Worm (Caenorhabditis elegans) whole organism, L1 larva: ENCODE results near the gene aqp-3.
"Not testable (repeated sequence)": the region's sequence is repeated elsewhere in the genome, so short reads cannot be mapped to it uniquely, and the experiment has no call there.

Experiments used
- C16A3.4 ChIP-seq: fragments of 150-350 bp; optimal IDR thresholded peaks from 2 replicates; lab custom pipeline; 2014; ENCODE audit warnings: missing biosample characterization, missing genetic modification characterization
- Y116A8C.19 ChIP-seq: sonication (generic microtip); optimal IDR thresholded peaks from 2 replicates; lab custom pipeline; 2016; ENCODE audit warnings: missing compliant biosample characterization, missing genetic modification characterization, borderline replicate concordance
- blmp-1 ChIP-seq: fragments of 150-350 bp; optimal IDR thresholded peaks from 2 replicates; lab custom pipeline; 2014; ENCODE audit warnings: missing biosample characterization, missing genetic modification characterization
- ceh-8 ChIP-seq: fragments of 200-800 bp; sonication (Bioruptor generic); optimal IDR thresholded peaks from 2 replicates; lab custom pipeline; 2018; ENCODE audit warnings: mild to moderate bottlenecking, missing genetic modification characterization, moderate library complexity, missing compliant biosample characterization
- ceh-82 ChIP-seq, 3 experiments: fragments of 150-350 bp in 1 of 3; sonication (generic microtip) in 2 of 3; optimal IDR thresholded peaks; 2 replicates each; lab custom pipeline; 2014 to 2017; ENCODE audit warnings: missing biosample characterization in 3 of 3, missing genetic modification characterization in 3 of 3
- ceh-88 ChIP-seq: fragments of 200-800 bp; sonication (Bioruptor generic); IDR thresholded peaks from 2 replicates; pipeline ENCODE4 v1.3.6; 2022; ENCODE audit warnings: missing genetic modification characterization, missing compliant biosample characterization
- dpl-1 ChIP-seq, 3 experiments: fragments of 150-350 bp in 2 of 3; sonication (generic microtip) in 1 of 3; optimal IDR thresholded peaks; 2 replicates each; lab custom pipeline; 2014 to 2017; ENCODE audit warnings: missing biosample characterization in 3 of 3, missing genetic modification characterization in 3 of 3, missing genetic modification reagents in 3 of 3
- efl-1 ChIP-seq, 4 experiments: fragments of 150-350 bp; optimal IDR thresholded peaks in 3 of 4; peaks in 1 of 4; 1 replicate in 1 of 4; 2 replicates in 3 of 4; lab custom pipeline; 2014; ENCODE audit warnings: missing biosample characterization in 2 of 4, missing genetic modification characterization in 2 of 4, missing genetic modification reagents in 2 of 4
- efl-3 ChIP-seq: fragments of 200-800 bp; sonication (Bioruptor generic); optimal IDR thresholded peaks from 2 replicates; lab custom pipeline; 2018; ENCODE audit warnings: mild to moderate bottlenecking, missing genetic modification characterization, missing compliant biosample characterization
- egl-13 ChIP-seq: sonication (generic microtip); optimal IDR thresholded peaks from 2 replicates; lab custom pipeline; 2016; ENCODE audit warnings: missing genotype, missing genetic modification reagents, missing genetic modification characterization, missing compliant biosample characterization
- fkh-10 ChIP-seq: sonication (generic microtip); optimal IDR thresholded peaks from 2 replicates; lab custom pipeline; 2017; ENCODE audit warnings: missing biosample characterization, missing genetic modification reagents, missing genetic modification characterization
- fkh-4 ChIP-seq: sonication (generic microtip); optimal IDR thresholded peaks from 2 replicates; lab custom pipeline; 2016; ENCODE audit warnings: missing compliant biosample characterization, missing genetic modification characterization, borderline replicate concordance
- fkh-8 ChIP-seq: sonication (generic microtip); optimal IDR thresholded peaks from 2 replicates; lab custom pipeline; 2016; ENCODE audit warnings: mild to moderate bottlenecking, missing genetic modification characterization, missing compliant biosample characterization
- grh-1 ChIP-seq: fragments of 200-800 bp; sonication (Bioruptor generic); IDR thresholded peaks from 2 replicates; pipeline ENCODE4 v1.3.6; 2022; ENCODE audit warnings: missing genetic modification reagents, missing genetic modification characterization, missing compliant biosample characterization
- hlh-4 ChIP-seq: sonication (generic microtip); optimal IDR thresholded peaks from 2 replicates; lab custom pipeline; 2016; ENCODE audit warnings: mild to moderate bottlenecking, missing genetic modification characterization, missing compliant biosample characterization
- isw-1 ChIP-seq: fragments of 200-800 bp; sonication (Bioruptor generic); IDR thresholded peaks from 2 replicates; pipeline ENCODE4 v1.3.6; 2022; ENCODE audit warnings: missing genetic modification characterization, missing compliant biosample characterization
- lin-14 ChIP-seq: fragments of 200-800 bp; sonication (Bioruptor generic); optimal IDR thresholded peaks from 2 replicates; lab custom pipeline; 2018; ENCODE audit warnings: mild to moderate bottlenecking, missing genetic modification characterization, moderate library complexity, missing compliant biosample characterization
- lin-35 ChIP-seq, 2 experiments: fragments of 150-350 bp; optimal IDR thresholded peaks; 2 replicates each; lab custom pipeline; 2014; ENCODE audit warnings: missing biosample characterization in 2 of 2, missing genetic modification characterization in 2 of 2, missing genetic modification reagents in 2 of 2
- lsy-2 ChIP-seq, 2 experiments: fragments of 150-350 bp; optimal IDR thresholded peaks; 2 replicates each; lab custom pipeline; 2014; ENCODE audit warnings: missing biosample characterization in 2 of 2, missing genetic modification characterization in 2 of 2
- mab-9 ChIP-seq: fragments of 200-800 bp; sonication (Bioruptor generic); IDR thresholded peaks from 2 replicates; pipeline ENCODE4 v1.3.6; 2022; ENCODE audit warnings: missing genetic modification reagents, missing genetic modification characterization, missing compliant biosample characterization
- nhr-237 ChIP-seq: fragments of 150-350 bp; optimal IDR thresholded peaks from 2 replicates; lab custom pipeline; 2014; ENCODE audit warnings: missing biosample characterization, missing genetic modification characterization
- nhr-28 ChIP-seq: fragments of 150-350 bp; optimal IDR thresholded peaks from 2 replicates; lab custom pipeline; 2014; ENCODE audit warnings: missing biosample characterization, missing genetic modification characterization
- nhr-76 ChIP-seq: sonication (generic microtip); optimal IDR thresholded peaks from 2 replicates; lab custom pipeline; 2017; ENCODE audit warnings: missing biosample characterization, missing genetic modification characterization
- nhr-90 ChIP-seq: sonication (generic microtip); optimal IDR thresholded peaks from 2 replicates; lab custom pipeline; 2016; ENCODE audit warnings: mild to moderate bottlenecking, missing genetic modification characterization, missing compliant biosample characterization; ENCODE audit not compliant: poor library complexity
- pag-3 ChIP-seq: sonication (generic microtip); optimal IDR thresholded peaks from 2 replicates; lab custom pipeline; 2017; ENCODE audit warnings: missing genetic modification characterization, mild to moderate bottlenecking, missing compliant biosample characterization, antibody characterized with exemption, borderline replicate concordance; ENCODE audit not compliant: insufficient read depth
- pqm-1 ChIP-seq: sonication (generic microtip); optimal IDR thresholded peaks from 3 replicates; lab custom pipeline; 2017; ENCODE audit warnings: missing biosample characterization, missing genetic modification characterization
- rnt-1 ChIP-seq: sonication (generic microtip); optimal IDR thresholded peaks from 2 replicates; lab custom pipeline; 2016; ENCODE audit warnings: mild to moderate bottlenecking, missing genetic modification characterization, moderate library complexity, missing compliant biosample characterization
- snu-23 ChIP-seq: sonication (generic microtip); optimal IDR thresholded peaks from 2 replicates; lab custom pipeline; 2016; ENCODE audit warnings: missing genetic modification characterization, missing compliant biosample characterization
- sup-37 ChIP-seq: fragments of 200-800 bp; sonication (Bioruptor generic); optimal IDR thresholded peaks from 2 replicates; lab custom pipeline; 2018; ENCODE audit warnings: mild to moderate bottlenecking, missing genetic modification characterization, missing compliant biosample characterization
- unc-30 ChIP-seq: sonication (generic microtip); optimal IDR thresholded peaks from 2 replicates; lab custom pipeline; 2017; ENCODE audit warnings: missing biosample characterization, missing genetic modification characterization
- unc-86 ChIP-seq: sonication (generic microtip); optimal IDR thresholded peaks from 2 replicates; lab custom pipeline; 2016; ENCODE audit warnings: missing genetic modification characterization, missing compliant biosample characterization
- xbp-1 ChIP-seq: sonication (generic microtip); optimal IDR thresholded peaks from 2 replicates; lab custom pipeline; 2016; ENCODE audit warnings: missing genetic modification characterization, missing compliant biosample characterization
- zag-1 ChIP-seq: fragments of 150-350 bp; optimal IDR thresholded peaks from 2 replicates; lab custom pipeline; 2014; ENCODE audit warnings: missing biosample characterization, missing genetic modification characterization
- zip-4 ChIP-seq: fragments of 200-800 bp; sonication (Bioruptor generic); optimal IDR thresholded peaks from 2 replicates; lab custom pipeline; 2018; ENCODE audit warnings: mild to moderate bottlenecking, missing genetic modification characterization, moderate library complexity, missing compliant biosample characterization
- ztf-11 ChIP-seq, 2 experiments: sonication (generic microtip); optimal IDR thresholded peaks; 2 replicates each; lab custom pipeline; 2016 to 2017; ENCODE audit warnings: missing genetic modification characterization in 2 of 2, missing biosample characterization in 1 of 2, missing compliant biosample characterization in 1 of 2
- ztf-4 ChIP-seq: fragments of 150-350 bp; optimal IDR thresholded peaks from 2 replicates; lab custom pipeline; 2014; ENCODE audit warnings: missing biosample characterization, missing genetic modification characterization

aqp-3 gene

DNA sequence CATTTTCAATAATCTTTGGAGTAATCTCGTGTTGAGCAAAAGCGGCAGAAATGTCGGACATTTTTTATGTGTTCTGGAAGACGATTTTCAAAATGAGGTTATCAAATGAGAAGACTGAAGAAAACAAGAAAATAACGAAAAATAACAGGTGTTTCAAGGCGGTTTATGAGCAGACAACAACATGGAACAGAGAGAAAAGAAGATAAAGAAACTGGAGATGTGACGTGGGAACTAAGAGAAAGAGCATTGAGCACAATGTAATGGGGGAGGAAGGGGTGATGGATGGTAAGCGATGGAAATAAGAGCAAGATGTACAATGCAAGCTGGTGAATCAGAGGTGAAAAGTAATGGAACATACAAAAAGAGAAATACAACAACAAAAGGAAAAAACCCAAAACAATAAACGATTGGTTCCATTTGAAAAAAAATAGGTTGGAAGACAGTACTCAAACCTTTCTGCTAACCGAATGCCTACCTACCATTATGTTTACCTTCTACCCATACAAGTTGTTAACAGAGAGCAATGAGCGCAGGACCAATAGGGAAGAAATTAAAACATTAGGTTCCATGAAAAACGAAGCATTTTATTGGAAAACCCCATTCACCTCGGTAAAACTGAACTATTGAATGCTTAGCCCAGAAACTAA lies 8.6 kb downstream of the aqp-3 start, which contains the start of gene Y69E1A.5:
TSS of gene Y69E1A.5 (minus strand) at position 73 of the 647 bp plus-strand sequence.
- TF ChIP-seq lin-14 (GFP tag; lab: Kevin White, UChicago) (peak; percentile 72), rnt-1 (peak; percentile 62), lin-35 (GFP tag; optimal IDR thresholded peaks at IDR 0.05; lab: Kevin White, UChicago) (no peak), efl-1 (optimal IDR thresholded peaks at IDR 0.05; lab: Kevin White, UChicago) (no peak), efl-1 (GFP tag; optimal IDR thresholded peaks at IDR 0.05 in 1 of 2; lab: Kevin White, UChicago) (peak in 1 of 2 experiments; percentile 81), blmp-1 (no peak), dpl-1 (GFP tag; optimal IDR thresholded peaks at IDR 0.05; lab: Kevin White, UChicago) (no peak)

DNA sequence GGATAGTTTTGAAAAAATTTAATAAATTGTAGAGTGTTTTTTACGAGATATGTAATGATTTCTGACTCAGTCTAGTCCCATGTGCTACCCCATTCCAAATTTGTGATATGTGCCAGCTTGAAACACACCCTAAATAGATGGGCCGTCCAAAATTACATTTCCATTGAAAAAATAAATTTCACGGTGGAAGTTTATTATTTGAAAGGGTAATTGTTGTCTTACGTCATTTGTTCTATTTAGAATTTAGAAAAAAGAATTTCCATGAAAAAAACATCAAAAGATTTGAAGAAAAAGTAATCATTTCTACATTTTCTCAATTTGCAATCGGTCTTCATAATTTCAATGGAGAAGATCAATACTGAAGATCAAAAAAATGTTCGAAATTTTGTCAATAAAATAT lies 11.3 kb downstream of the aqp-3 start, which contains the start of gene Y69E1A.4:
TSS of gene Y69E1A.4 (plus strand) at position 301 of the 400 bp plus-strand sequence.
- not testable (repeated sequence) for TF ChIP-seq snu-23 (GFP tag; lab: Kevin White, UChicago); mab-9; dpl-1 (GFP tag; optimal IDR thresholded peaks at IDR 0.05; lab: Kevin White, UChicago)

DNA sequence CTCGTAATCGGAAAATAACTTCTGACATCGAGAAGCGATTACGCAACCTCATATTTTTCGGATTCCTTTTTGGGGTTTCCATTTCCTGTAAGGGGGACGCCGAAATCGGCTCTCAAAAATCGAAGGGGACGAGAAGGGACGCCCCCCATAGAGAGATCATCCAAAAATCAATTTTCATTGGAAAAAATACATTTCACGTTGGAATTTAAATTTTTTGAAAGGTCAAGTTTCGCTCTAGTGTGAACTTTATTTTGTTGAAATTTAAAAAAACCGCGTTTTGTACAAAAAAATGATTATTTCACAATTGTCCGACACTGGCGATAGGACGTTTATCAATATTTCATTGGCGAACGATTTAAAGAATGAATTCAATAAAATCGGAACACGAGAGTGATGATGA lies 14.3 kb downstream of the aqp-3 start, which contains the start of gene Y69E1A.3:
TSS of gene Y69E1A.3 (plus strand) at position 301 of the 400 bp plus-strand sequence.
- TF ChIP-seq ztf-4 (no peak), nhr-90 (tag; lab: Kevin White, UChicago) (no peak), lin-14 (GFP tag; lab: Kevin White, UChicago) (no peak), unc-30 (tag; lab: Kevin White, UChicago) (no peak), efl-3 (no peak), ztf-11 (tag; optimal IDR thresholded peaks at IDR 0.05; lab: Kevin White, UChicago) (no peak), ceh-82 (tag; optimal IDR thresholded peaks at IDR 0.05; lab: Kevin White, UChicago) (no peak), nhr-28 (tag; lab: Kevin White, UChicago) (no peak), fkh-8 (tag; lab: Kevin White, UChicago) (no peak), efl-1 (optimal IDR thresholded peaks at IDR 0.05; lab: Kevin White, UChicago) (no peak), efl-1 (GFP tag; optimal IDR thresholded peaks at IDR 0.05 in 1 of 2; lab: Kevin White, UChicago) (no peak), C16A3.4 (tag; lab: Kevin White, UChicago) (no peak), unc-86 (tag; lab: Kevin White, UChicago) (no peak)

DNA sequence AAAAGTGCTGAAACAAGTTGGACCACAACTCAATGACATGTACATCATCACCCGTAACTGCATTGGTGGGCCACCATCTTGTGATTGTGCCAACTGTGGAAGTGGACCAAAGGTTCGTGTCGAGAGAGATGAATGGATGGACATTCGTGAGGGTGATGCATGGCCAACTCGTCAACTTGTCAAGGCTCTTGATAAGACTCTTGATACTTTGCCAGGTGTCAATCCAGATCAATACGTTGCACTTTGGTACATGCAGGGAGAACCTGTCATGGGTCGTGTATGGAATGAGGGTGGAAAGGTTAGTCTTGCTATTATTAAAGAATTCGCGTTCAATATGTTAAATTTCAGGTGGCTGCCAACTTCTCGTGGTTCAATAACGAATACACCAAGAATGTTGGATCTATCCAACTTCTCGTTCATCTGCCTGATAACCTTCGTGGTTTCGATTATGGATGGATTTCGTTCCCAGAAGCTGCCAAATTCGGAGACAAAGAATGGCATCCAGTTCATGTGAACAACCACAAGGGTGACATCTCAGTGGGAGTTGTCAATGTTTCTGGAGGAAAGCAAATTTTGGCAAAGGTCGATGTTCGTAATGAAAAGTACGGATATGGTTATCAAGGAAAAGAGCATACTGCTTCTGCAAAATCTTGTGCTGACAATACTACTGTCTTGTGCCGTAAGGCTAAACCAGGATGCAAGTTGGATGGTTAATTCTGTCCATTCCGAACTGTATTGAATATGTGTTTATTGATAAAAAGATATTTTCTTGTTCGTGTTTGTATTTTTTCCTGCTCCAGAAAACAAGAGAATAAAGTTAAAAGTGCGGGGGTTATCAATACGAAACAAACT lies 15.7 kb downstream of the aqp-3 start:
- TF ChIP-seq efl-1 (optimal IDR thresholded peaks at IDR 0.05; lab: Kevin White, UChicago) (no peak), efl-1 (GFP tag; optimal IDR thresholded peaks at IDR 0.05 in 1 of 2; lab: Kevin White, UChicago) (peak in 1 of 2 experiments; percentile 92), zip-4 (GFP tag; lab: Kevin White, UChicago) (no peak), pqm-1 (no peak)
- TF ChIP-seq, all 84 proteins: peak for 1

DNA sequence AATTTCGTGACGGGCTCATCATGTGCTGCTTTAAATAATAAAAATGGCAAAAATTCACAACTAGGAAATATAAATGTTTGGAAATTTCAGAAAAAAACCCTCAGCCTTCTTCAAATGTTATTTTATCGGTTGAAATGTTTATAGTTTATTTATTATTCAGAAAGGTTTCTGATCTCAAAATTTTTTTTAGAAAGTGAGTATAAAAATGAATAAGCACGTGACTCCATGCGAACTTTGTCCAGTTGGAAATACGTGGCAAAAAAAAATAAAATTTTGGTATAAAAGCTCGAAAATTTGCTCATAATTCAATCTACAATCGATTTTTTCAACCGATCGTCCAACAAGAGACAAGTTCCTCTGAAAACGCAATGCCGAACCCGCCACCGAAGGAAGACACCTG lies 16.7 kb downstream of the aqp-3 start, which contains the start of gene nsph-3.1:
TSS of gene nsph-3.1 (plus strand) at position 301 of the 400 bp plus-strand sequence.
- TF ChIP-seq ceh-88 (GFP tag; lab: Robert Waterston, UW) (no peak), Y116A8C.19 (no peak), isw-1 (GFP tag; lab: Robert Waterston, UW) (no peak), efl-1 (optimal IDR thresholded peaks at IDR 0.05; lab: Kevin White, UChicago) (no peak), efl-1 (GFP tag; optimal IDR thresholded peaks at IDR 0.05 in 1 of 2; lab: Kevin White, UChicago) (no peak), zag-1 (tag; lab: Kevin White, UChicago) (no peak), xbp-1 (no peak), hlh-4 (tag; lab: Kevin White, UChicago) (no peak), nhr-76 (tag; lab: Kevin White, UChicago) (no peak), nhr-90 (tag; lab: Kevin White, UChicago) (no peak), pag-3 (tag; lab: Kevin White, UChicago) (no peak), efl-3 (no peak), fkh-4 (tag; lab: Kevin White, UChicago) (no peak), grh-1 (no peak), nhr-237 (tag; lab: Kevin White, UChicago) (no peak), egl-13 (tag; lab: Kevin White, UChicago) (no peak), sup-37 (GFP tag; lab: Kevin White, UChicago) (no peak), fkh-10 (GFP tag; lab: Kevin White, UChicago) (no peak), ceh-8 (GFP tag; lab: Kevin White, UChicago) (no peak), lsy-2 (tag; optimal IDR thresholded peaks at IDR 0.05; lab: Kevin White, UChicago) (no peak)
